Worm (Caenorhabditis elegans) whole organism, L1 larva: Measurements from ENCODE around the gene C56G2.9.

Experiments used
- blmp-1 ChIP-seq: fragments of 150-350 bp; optimal IDR thresholded peaks from 2 replicates; lab custom pipeline; 2014; ENCODE audit warnings: missing biosample characterization, missing genetic modification characterization
- ceh-82 ChIP-seq, 3 experiments: fragments of 150-350 bp in 1 of 3; sonication (generic microtip) in 2 of 3; optimal IDR thresholded peaks; 2 replicates each; lab custom pipeline; 2014 to 2017; ENCODE audit warnings: missing biosample characterization in 3 of 3, missing genetic modification characterization in 3 of 3
- ceh-90 ChIP-seq: sonication (generic microtip); optimal IDR thresholded peaks from 2 replicates; lab custom pipeline; 2016; ENCODE audit warnings: missing genetic modification characterization, missing compliant biosample characterization
- lsy-2 ChIP-seq, 2 experiments: fragments of 150-350 bp; optimal IDR thresholded peaks; 2 replicates each; lab custom pipeline; 2014; ENCODE audit warnings: missing biosample characterization in 2 of 2, missing genetic modification characterization in 2 of 2
- mep-1 ChIP-seq: fragments of 150-350 bp; optimal IDR thresholded peaks from 2 replicates; lab custom pipeline; 2014; ENCODE audit warnings: missing biosample characterization, missing genetic modification characterization
- nhr-28 ChIP-seq: fragments of 150-350 bp; optimal IDR thresholded peaks from 2 replicates; lab custom pipeline; 2014; ENCODE audit warnings: missing biosample characterization, missing genetic modification characterization
- nhr-77 ChIP-seq: fragments of 150-350 bp; optimal IDR thresholded peaks from 2 replicates; lab custom pipeline; 2014; ENCODE audit warnings: missing biosample characterization, missing genetic modification characterization
- unc-62 ChIP-seq: fragments of 150-350 bp; optimal IDR thresholded peaks from 2 replicates; lab custom pipeline; 2014; ENCODE audit warnings: missing biosample characterization, missing genetic modification reagents, missing genetic modification characterization

- TF ChIP-seq mep-1 (tag; lab: Kevin White, UChicago) (no peak), nhr-77 (no peak), nhr-28 (tag; lab: Kevin White, UChicago) (no peak), ceh-82 (tag; optimal IDR thresholded peaks at IDR 0.05; lab: Kevin White, UChicago) (no peak), unc-62 (GFP tag; lab: Kevin White, UChicago) (no peak), ceh-90 (tag; lab: Kevin White, UChicago) (no peak), lsy-2 (tag; optimal IDR thresholded peaks at IDR 0.05; lab: Kevin White, UChicago) (peak; percentile 10 to 24), blmp-1 (no peak)
Measured at ce11 chrIII:6352459-6352858, 9.3 kb upstream of the C56G2.9 start.
